Worm (Caenorhabditis elegans): Measurements from ENCODE around the gene adt-1.
A peak's percentile ranks its signal among the peaks of the same experiment; 100 is the strongest.

adt-1 gene

DNA sequence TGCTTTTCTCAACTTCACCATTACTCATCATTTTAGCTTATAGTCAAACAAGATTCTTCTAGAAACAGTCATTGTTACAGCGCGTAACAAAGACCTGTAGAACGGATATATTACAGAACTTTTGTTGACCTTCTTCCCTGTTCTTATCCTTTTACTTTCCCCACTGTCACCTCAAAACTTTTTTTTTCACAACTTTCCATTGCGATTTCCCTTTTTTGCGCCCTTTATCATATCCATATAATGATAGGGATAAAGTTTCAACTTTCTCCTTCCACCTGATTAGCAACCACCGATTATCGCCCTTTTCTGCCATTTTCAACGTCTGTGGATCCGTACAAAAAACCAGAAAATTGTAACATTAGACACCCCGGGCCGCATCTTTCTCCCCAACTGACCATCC, 1.5 kb upstream of the adt-1 start:
- no peak for TF ChIP-seq elt-3 (tag; optimal IDR thresholded peaks at IDR 0.05)
- peak; percentile 90 for TF ChIP-seq blmp-1 (tag; optimal IDR thresholded peaks at IDR 0.05; ENCODE audit: insufficient read depth)

DNA sequence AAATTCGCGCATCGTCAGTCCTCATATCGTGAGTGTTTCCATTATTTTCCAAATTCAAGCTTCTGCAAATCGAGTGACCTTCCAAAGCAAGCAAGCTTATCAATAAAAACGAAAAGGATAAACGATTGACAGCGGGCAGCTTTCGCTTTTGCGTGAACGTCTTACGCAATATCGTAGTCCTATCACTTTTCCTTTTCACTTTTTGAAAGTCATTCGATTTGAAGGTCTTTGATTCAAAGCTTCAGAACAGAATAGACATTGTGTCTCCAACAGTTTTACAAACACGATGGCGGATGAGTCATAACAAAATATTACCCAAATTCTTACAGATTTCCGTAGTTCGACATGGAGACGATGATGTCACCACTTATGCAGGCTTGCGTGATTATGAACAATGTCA, 971 bp downstream of the adt-1 start:
- TF ChIP-seq nhr-25 (tag; optimal IDR thresholded peaks at IDR 0.05), result peak; percentile 52
- peak; percentile 96 for TF ChIP-seq blmp-1 (tag; optimal IDR thresholded peaks at IDR 0.05; ENCODE audit: insufficient read depth)
- no peak for TF ChIP-seq skn-1 (tag; optimal IDR thresholded peaks at IDR 0.05)

DNA sequence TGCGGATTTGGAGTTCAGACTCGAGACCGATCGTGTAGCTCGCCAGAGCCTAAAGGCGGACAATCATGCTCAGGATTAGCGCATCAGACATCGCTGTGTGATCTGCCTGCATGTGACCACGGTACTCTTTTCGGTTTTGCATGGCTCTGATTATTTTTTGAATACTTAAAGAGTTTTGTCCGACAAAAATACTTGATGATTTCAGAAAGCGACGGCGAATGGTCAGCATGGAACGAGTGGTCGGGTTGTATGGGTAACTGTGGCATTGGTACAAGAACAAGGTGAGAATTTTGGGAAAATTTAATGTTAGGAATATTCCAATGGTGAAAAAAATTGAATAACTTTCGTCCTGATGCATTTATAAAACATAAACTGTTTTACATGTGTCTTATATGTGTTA, 8.8 kb downstream of the adt-1 start:
- TF ChIP-seq ZK546.5 (tag; optimal IDR thresholded peaks at IDR 0.05) (no peak), lin-13 (GFP tag; optimal IDR thresholded peaks at IDR 0.05) (no peak), nhr-25 (tag; optimal IDR thresholded peaks at IDR 0.05) (no peak), nhr-23 (tag; optimal IDR thresholded peaks at IDR 0.05) (no peak), nhr-237 (tag; optimal IDR thresholded peaks at IDR 0.05) (no peak), lsy-2 (tag; optimal IDR thresholded peaks at IDR 0.05) (no peak), skn-1 (tag; optimal IDR thresholded peaks at IDR 0.05) (no peak), nhr-77 (tag; optimal IDR thresholded peaks at IDR 0.05) (no peak), nhr-10 (tag; optimal IDR thresholded peaks at IDR 0.05) (no peak), nhr-129 (tag; optimal IDR thresholded peaks at IDR 0.05) (no peak), dmd-4 (tag; optimal IDR thresholded peaks at IDR 0.05) (no peak), ztf-1 (GFP tag; conservative IDR thresholded peaks at IDR 0.05) (no peak), snpc-4 (tag; optimal IDR thresholded peaks at IDR 0.05) (no peak), mbf-1 (tag; optimal IDR thresholded peaks at IDR 0.05) (no peak), ztf-4 (tag; optimal IDR thresholded peaks at IDR 0.05) (no peak), elt-3 (tag; optimal IDR thresholded peaks at IDR 0.05) (no peak), ceh-82 (tag; optimal IDR thresholded peaks at IDR 0.05) (no peak), unc-62 (GFP tag; optimal IDR thresholded peaks at IDR 0.05) (no peak), crh-2 (tag; optimal IDR thresholded peaks at IDR 0.05) (no peak), unc-55 (GFP tag; optimal IDR thresholded peaks at IDR 0.05) (no peak)

DNA sequence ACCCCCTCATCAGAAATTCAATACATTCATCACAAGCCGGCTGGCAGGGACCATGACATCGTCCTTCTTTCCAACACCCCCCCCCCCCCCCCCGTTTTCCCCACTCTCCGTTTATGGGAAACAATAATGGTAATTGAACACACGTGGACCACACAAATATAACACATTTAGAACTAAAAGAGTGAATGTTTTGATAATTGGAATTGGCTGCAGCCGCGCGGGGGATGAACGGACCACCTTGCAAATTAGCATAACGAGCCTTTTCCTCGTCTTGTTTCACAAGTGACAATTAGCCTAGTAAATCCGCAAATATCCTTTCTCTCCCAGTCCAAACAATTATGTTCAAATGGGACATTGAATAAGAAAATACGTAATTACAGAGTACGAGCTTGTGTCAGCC, 10.0 kb downstream of the adt-1 start:
- TF ChIP-seq ceh-16 (tag; optimal IDR thresholded peaks at IDR 0.05) (no peak), nhr-237 (tag; optimal IDR thresholded peaks at IDR 0.05) (no peak), sma-9 (GFP tag; optimal IDR thresholded peaks at IDR 0.05) (no peak), sma-9 (tag; optimal IDR thresholded peaks at IDR 0.05) (no peak), aly-2 (tag; optimal IDR thresholded peaks at IDR 0.05) (no peak), zag-1 (tag; optimal IDR thresholded peaks at IDR 0.05) (no peak), mab-5 (tag; optimal IDR thresholded peaks at IDR 0.05) (no peak), nhr-23 (tag; optimal IDR thresholded peaks at IDR 0.05) (no peak), nhr-129 (tag; optimal IDR thresholded peaks at IDR 0.05) (no peak), nhr-25 (tag; optimal IDR thresholded peaks at IDR 0.05) (no peak)

DNA sequence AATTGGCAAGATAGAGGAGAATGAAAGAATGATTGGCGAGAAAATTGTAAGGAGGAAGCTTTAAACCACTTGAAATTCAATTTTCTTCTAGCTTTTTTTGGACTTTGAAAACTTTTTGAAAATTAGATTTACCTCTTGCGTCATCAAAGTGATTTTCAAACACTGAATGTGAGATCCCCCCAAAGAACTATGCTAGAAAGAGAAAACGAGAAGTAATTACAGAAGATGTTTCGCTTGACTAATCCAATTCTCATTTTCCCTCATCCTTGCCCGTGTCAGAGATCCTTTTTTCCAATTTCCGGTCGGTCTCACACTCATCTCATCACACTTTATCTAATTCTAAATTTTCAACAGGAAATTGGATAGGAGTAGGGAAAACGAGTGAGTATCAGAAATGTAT, 11.2 kb downstream of the adt-1 start:
- TF ChIP-seq ceh-16 (tag; optimal IDR thresholded peaks at IDR 0.05) (peak; percentile 6), C34F6.9 (tag; optimal IDR thresholded peaks at IDR 0.05) (peak; percentile 29), sma-9 (GFP tag; optimal IDR thresholded peaks at IDR 0.05) (peak; percentile 63), sma-9 (tag; optimal IDR thresholded peaks at IDR 0.05) (no peak), nhr-237 (tag; optimal IDR thresholded peaks at IDR 0.05) (no peak), lsy-2 (tag; optimal IDR thresholded peaks at IDR 0.05) (peak in 1 of 2 experiments; percentile 4)

DNA sequence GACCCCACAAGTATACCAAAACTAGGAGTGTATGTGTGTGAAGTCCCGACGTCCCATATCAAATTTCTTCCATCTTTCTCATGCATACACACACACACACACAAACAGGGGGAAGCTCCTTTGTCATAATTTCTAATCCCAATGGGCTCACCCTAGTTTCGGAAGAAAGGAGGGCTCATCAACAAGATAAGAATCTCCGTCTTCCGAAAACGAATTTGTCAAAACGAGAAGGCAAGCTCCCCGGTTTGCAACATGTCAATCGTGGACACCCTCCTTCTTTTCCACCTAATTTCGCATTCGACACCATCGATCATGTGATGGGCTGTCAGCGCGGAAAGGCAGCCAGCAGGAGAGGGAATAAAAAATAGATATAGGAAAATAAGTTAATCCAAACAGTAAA, 11.7 kb downstream of the adt-1 start:
- TF ChIP-seq zag-1 (tag; optimal IDR thresholded peaks at IDR 0.05), result peak; percentile 93
- peak; percentile 58 for TF ChIP-seq alr-1 (tag; optimal IDR thresholded peaks at IDR 0.05)
- TF ChIP-seq peb-1 (tag; optimal IDR thresholded peaks at IDR 0.05), result no peak
- TF ChIP-seq unc-39 (tag; optimal IDR thresholded peaks at IDR 0.05), result no peak
- peak; percentile 50 for TF ChIP-seq crh-2 (tag; optimal IDR thresholded peaks at IDR 0.05)
- TF ChIP-seq nhr-129 (tag; optimal IDR thresholded peaks at IDR 0.05), result peak; percentile 41
- TF ChIP-seq nhr-10 (tag; optimal IDR thresholded peaks at IDR 0.05), result no peak
- TF ChIP-seq mab-5 (tag; optimal IDR thresholded peaks at IDR 0.05), result peak; percentile 91
- no peak for TF ChIP-seq ztf-11 (tag; optimal IDR thresholded peaks at IDR 0.05)
- no peak for TF ChIP-seq ama-1 (optimal IDR thresholded peaks at IDR 0.05)
- no peak for TF ChIP-seq dmd-4 (tag; optimal IDR thresholded peaks at IDR 0.05)
- peak; percentile 39 for TF ChIP-seq lin-13 (GFP tag; optimal IDR thresholded peaks at IDR 0.05)
- TF ChIP-seq nhr-11 (tag; optimal IDR thresholded peaks at IDR 0.05), result no peak
- peak; percentile 10 for TF ChIP-seq C34F6.9 (tag; optimal IDR thresholded peaks at IDR 0.05)
- TF ChIP-seq lin-11 (tag; optimal IDR thresholded peaks at IDR 0.05), result no peak
- TF ChIP-seq egl-27 (tag; optimal IDR thresholded peaks at IDR 0.05), result peak; percentile 55
- TF ChIP-seq lsy-2 (tag; optimal IDR thresholded peaks at IDR 0.05), result peak in 1 of 2 experiments; percentile 30
- TF ChIP-seq unc-55 (GFP tag; optimal IDR thresholded peaks at IDR 0.05), result peak; percentile 57
- peak; percentile 49 for TF ChIP-seq sma-9 (GFP tag; optimal IDR thresholded peaks at IDR 0.05)
- TF ChIP-seq sma-9 (tag; optimal IDR thresholded peaks at IDR 0.05), result no peak
- TF ChIP-seq Y55F3AM.14 (GFP tag; optimal IDR thresholded peaks at IDR 0.05), result peak; percentile 15
- TF ChIP-seq lin-39 (tag; optimal IDR thresholded peaks at IDR 0.05), result peak; percentile 84
- peak; percentile 36 for TF ChIP-seq F13H6.1 (tag; optimal IDR thresholded peaks at IDR 0.05)
- TF ChIP-seq unc-62 (GFP tag; optimal IDR thresholded peaks at IDR 0.05), result peak; percentile 91
- peak; percentile 19 for TF ChIP-seq nhr-23 (tag; optimal IDR thresholded peaks at IDR 0.05)
- peak; percentile 0 for TF ChIP-seq sem-4 (tag; optimal IDR thresholded peaks at IDR 0.05)
